Worm (Caenorhabditis elegans): ENCODE data around the gene Y43E12A.2.

- TF ChIP-seq hif-1 (tag; optimal IDR thresholded peaks at IDR 0.05): no peak
- TF ChIP-seq nhr-237 (tag; optimal IDR thresholded peaks at IDR 0.05): no peak
- TF ChIP-seq Y75B8A.6 (GFP tag; IDR thresholded peaks at IDR 0.05): no peak
- no peak for TF ChIP-seq nhr-10 (tag; optimal IDR thresholded peaks at IDR 0.05)
Measured at ce11 chrIV:11006868-11007267, 25.0 kb downstream of the Y43E12A.2 start.

Measured in whole organism, L4 larva.